Worm (Caenorhabditis elegans): Measurements from ENCODE around the gene R04F11.2.

The R04F11.2 gene

ce11 chrV:12276946-12277345 is 41.2 kb upstream of the R04F11.2 start, which contains the start of gene bnc-1:
TSS of gene bnc-1 (minus strand) at chrV:12277046.
- TF ChIP-seq C38D4.7 (GFP tag; optimal IDR thresholded peaks at IDR 0.05) (no peak), zip-5 (tag; optimal IDR thresholded peaks at IDR 0.05) (no peak), tbx-7 (tag; optimal IDR thresholded peaks at IDR 0.05) (no peak), unc-3 (GFP tag; conservative IDR thresholded peaks at IDR 0.05) (no peak), unc-3 (tag; optimal IDR thresholded peaks at IDR 0.05) (no peak), hlh-6 (tag; optimal IDR thresholded peaks at IDR 0.05) (no peak), sox-4 (tag; optimal IDR thresholded peaks at IDR 0.05) (no peak), dmd-4 (tag; optimal IDR thresholded peaks at IDR 0.05; ENCODE audit: borderline replicate concordance) (no peak), hlh-30 (tag; optimal IDR thresholded peaks at IDR 0.05; ENCODE audit: insufficient read depth) (no peak)

DNA sequence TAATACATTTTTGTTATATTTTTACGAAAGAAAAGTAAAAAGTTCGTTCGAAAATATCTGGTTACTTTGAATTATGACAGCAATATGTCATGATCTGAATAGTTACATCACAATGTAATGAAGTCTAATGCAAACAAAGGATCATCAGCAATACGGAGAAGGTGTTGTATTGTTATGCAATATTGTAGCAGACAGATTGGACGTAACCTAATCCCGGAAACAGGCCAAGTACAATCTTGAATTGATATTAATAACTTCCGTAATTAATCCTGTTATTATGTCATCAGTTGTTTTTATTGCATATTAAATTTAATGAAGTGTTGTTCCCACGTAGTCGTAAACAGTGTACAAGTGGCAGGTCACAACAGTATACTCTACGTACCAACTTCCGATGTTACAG is 36.7 kb upstream of the R04F11.2 start:
- TF ChIP-seq pha-4 (tag; optimal IDR thresholded peaks at IDR 0.05) (no peak), hlh-6 (tag; optimal IDR thresholded peaks at IDR 0.05) (no peak), elt-2 (tag; optimal IDR thresholded peaks at IDR 0.05) (no peak), tbx-7 (tag; optimal IDR thresholded peaks at IDR 0.05) (no peak), ets-4 (tag; optimal IDR thresholded peaks at IDR 0.05) (no peak), T23F11.4 (GFP tag; optimal IDR thresholded peaks at IDR 0.05) (no peak)

DNA sequence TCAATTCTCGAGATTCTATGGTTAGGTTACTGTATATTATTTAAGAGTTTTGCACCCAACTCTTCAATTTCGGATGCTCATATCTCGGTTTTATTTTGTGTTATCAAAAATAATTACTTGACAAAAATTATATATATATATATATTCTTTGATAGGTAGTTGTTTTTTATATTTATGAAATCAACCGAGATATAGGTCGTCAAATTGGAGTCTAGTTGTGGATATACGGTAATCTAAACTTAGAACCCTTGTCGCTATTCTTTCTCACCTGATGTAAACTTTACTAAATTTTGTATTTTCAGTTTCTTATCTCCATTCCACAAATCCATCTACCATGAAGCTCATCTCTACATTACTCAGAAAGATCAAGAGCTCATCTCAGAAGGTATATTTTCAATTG is 35.0 kb upstream of the R04F11.2 start, which contains the start of gene F55C5.10:
Gene F55C5.10, plus strand, starts transcription at position 301 of the 400 bp plus-strand sequence.
- TF ChIP-seq ets-4 (tag; optimal IDR thresholded peaks at IDR 0.05) (no peak), pha-2 (tag; optimal IDR thresholded peaks at IDR 0.05) (no peak), unc-86 (tag; optimal IDR thresholded peaks at IDR 0.05) (no peak), gmeb-2 (tag; optimal IDR thresholded peaks at IDR 0.05) (no peak), Y22D7AL.16 (tag; optimal IDR thresholded peaks at IDR 0.05) (no peak), fkh-6 (tag; optimal IDR thresholded peaks at IDR 0.05) (no peak), pha-4 (tag; optimal IDR thresholded peaks at IDR 0.05) (no peak), unc-42 (tag; optimal IDR thresholded peaks at IDR 0.05) (no peak), ceh-18 (tag; optimal IDR thresholded peaks at IDR 0.05) (no peak), nfya-1 (tag; optimal IDR thresholded peaks at IDR 0.05) (no peak), pat-9 (tag; optimal IDR thresholded peaks at IDR 0.05) (no peak), npax-4 (tag; optimal IDR thresholded peaks at IDR 0.05) (no peak), sox-2 (GFP tag; IDR thresholded peaks at IDR 0.05) (no peak), sox-4 (tag; optimal IDR thresholded peaks at IDR 0.05) (no peak), T23F11.4 (GFP tag; optimal IDR thresholded peaks at IDR 0.05) (no peak), ceh-6 (GFP tag; optimal IDR thresholded peaks at IDR 0.05) (no peak), ztf-16 (tag; optimal IDR thresholded peaks at IDR 0.05) (no peak)

DNA sequence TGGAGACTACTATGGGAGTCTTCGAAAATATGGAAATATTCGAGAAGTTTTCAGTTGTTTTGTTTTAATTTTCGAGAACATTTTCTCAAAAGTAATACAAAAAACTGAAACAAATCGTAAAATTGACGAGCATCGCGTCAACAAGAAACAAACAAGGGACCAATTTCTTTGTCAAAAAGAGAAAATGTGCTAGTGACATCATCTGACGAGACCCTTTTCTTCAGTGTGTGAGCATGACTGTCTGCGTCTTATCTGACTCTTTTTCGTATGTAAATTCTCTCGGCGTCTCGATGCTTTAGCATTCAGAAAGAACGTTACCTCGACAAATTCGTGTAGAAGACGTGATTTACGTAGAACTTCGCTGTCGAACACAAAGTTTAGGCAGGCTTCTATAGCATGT is 30.5 kb upstream of the R04F11.2 start:
- no peak for TF ChIP-seq syd-9 (tag; optimal IDR thresholded peaks at IDR 0.05)

ce11 chrV:12288577-12288976 is 29.6 kb upstream of the R04F11.2 start, which contains the start of gene rskd-1:
TSS of gene rskd-1 (minus strand) at chrV:12288615.
- TF ChIP-seq pag-3 (tag; optimal IDR thresholded peaks at IDR 0.05; ENCODE audit: borderline replicate concordance) (no peak), unc-55 (GFP tag; optimal IDR thresholded peaks at IDR 0.05) (peak; percentile 51), unc-3 (GFP tag; conservative IDR thresholded peaks at IDR 0.05) (no peak), unc-3 (tag; optimal IDR thresholded peaks at IDR 0.05) (no peak), hlh-6 (tag; optimal IDR thresholded peaks at IDR 0.05) (no peak), syd-9 (tag; optimal IDR thresholded peaks at IDR 0.05) (no peak)

- TF ChIP-seq nfya-1 (tag; optimal IDR thresholded peaks at IDR 0.05) (peak; percentile 76), C08G9.2 (tag; optimal IDR thresholded peaks at IDR 0.05) (peak; percentile 33), K09A11.1 (tag; optimal IDR thresholded peaks at IDR 0.05; ENCODE audit: insufficient read depth) (peak; percentile 52), tbx-2 (tag; optimal IDR thresholded peaks at IDR 0.05) (peak; percentile 65), pha-4 (tag; optimal IDR thresholded peaks at IDR 0.05) (no peak), ahr-1 (tag; optimal IDR thresholded peaks at IDR 0.05) (peak; percentile 15), lin-11 (tag; optimal IDR thresholded peaks at IDR 0.05) (peak; percentile 43), mec-3 (tag; optimal IDR thresholded peaks at IDR 0.05; ENCODE audit: borderline replicate concordance) (no peak), rnt-1 (tag; optimal IDR thresholded peaks at IDR 0.05) (peak; percentile 79), ztf-16 (tag; optimal IDR thresholded peaks at IDR 0.05) (peak; percentile 28), sdc-2 (tag; optimal IDR thresholded peaks at IDR 0.05) (no peak), pros-1 (tag; optimal IDR thresholded peaks at IDR 0.05) (no peak), dmd-4 (tag; optimal IDR thresholded peaks at IDR 0.05; ENCODE audit: borderline replicate concordance) (no peak), elt-4 (tag; optimal IDR thresholded peaks at IDR 0.05) (no peak), ceh-6 (GFP tag; optimal IDR thresholded peaks at IDR 0.05) (no peak), ceh-18 (tag; optimal IDR thresholded peaks at IDR 0.05) (no peak), ceh-34 (tag; optimal IDR thresholded peaks at IDR 0.05) (peak; percentile 58), pqm-1 (tag; optimal IDR thresholded peaks at IDR 0.05) (no peak), ttx-3 (tag; optimal IDR thresholded peaks at IDR 0.05) (peak; percentile 68)
Measured at ce11 chrV:12291587-12291986, 26.6 kb upstream of the R04F11.2 start, which contains the start of the genes srpa-68 and srh-16. TSS of gene srpa-68 (minus strand) at chrV:12291658. TSS of gene srh-16 (plus strand) at chrV:12291861.
